Worm (Caenorhabditis elegans) whole organism, L1 larva: ENCODE results near the gene srx-62.

Source experiments
- lin-14 ChIP-seq: fragments of 200-800 bp; sonication (Bioruptor generic); optimal IDR thresholded peaks from 2 replicates; lab custom pipeline; 2018; ENCODE audit warnings: mild to moderate bottlenecking, missing genetic modification characterization, moderate library complexity, missing compliant biosample characterization
- lin-39 ChIP-seq: fragments of 150-350 bp; optimal IDR thresholded peaks from 2 replicates; lab custom pipeline; 2014; ENCODE audit warnings: missing biosample characterization, missing genetic modification reagents, missing genetic modification characterization
- nhr-237 ChIP-seq: fragments of 150-350 bp; optimal IDR thresholded peaks from 2 replicates; lab custom pipeline; 2014; ENCODE audit warnings: missing biosample characterization, missing genetic modification characterization
- nhr-47 ChIP-seq: sonication (generic microtip); optimal IDR thresholded peaks from 2 replicates; lab custom pipeline; 2016; ENCODE audit warnings: mild to moderate bottlenecking, missing genetic modification characterization, moderate library complexity, missing compliant biosample characterization
- nhr-71 ChIP-seq: sonication (generic microtip); optimal IDR thresholded peaks from 2 replicates; lab custom pipeline; 2016; ENCODE audit warnings: mild to moderate bottlenecking, missing genetic modification characterization, moderate library complexity, missing compliant biosample characterization
- nhr-77 ChIP-seq: fragments of 150-350 bp; optimal IDR thresholded peaks from 2 replicates; lab custom pipeline; 2014; ENCODE audit warnings: missing biosample characterization, missing genetic modification characterization

- TF ChIP-seq lin-14 (no peak), lin-39 (no peak), nhr-237 (tag; lab: Kevin White, UChicago) (no peak), nhr-71 (tag; lab: Kevin White, UChicago) (no peak), nhr-77 (tag; lab: Kevin White, UChicago) (no peak), nhr-47 (tag; lab: Kevin White, UChicago) (no peak)
Measured at ce11 chrV:4019188-4019587, 23.4 kb upstream of the srx-62 start, which contains the start of gene K09D9.3.
